Fruit fly (Drosophila melanogaster) whole organism, embryonic: ENCODE data around the gene CG14721.

Source experiments
- ATbp ChIP-seq: fragments of 200-800 bp; sonication (Bioruptor generic); optimal IDR thresholded peaks from 2 replicates; lab custom pipeline; 2017; ENCODE audit warnings: missing biosample characterization, mild to moderate bottlenecking, missing genetic modification characterization, missing genetic modification reagents
- BtbVII ChIP-seq: fragments of 200-800 bp; sonication (Bioruptor generic); optimal IDR thresholded peaks from 3 replicates; lab custom pipeline; 2017; ENCODE audit warnings: missing biosample characterization, mild to moderate bottlenecking, missing genetic modification characterization
- CG11398 ChIP-seq: fragments of 200-800 bp; sonication (Bioruptor generic); optimal IDR thresholded peaks from 2 replicates; lab custom pipeline; 2016; ENCODE audit warnings: missing biosample characterization, missing genetic modification characterization
- CG15514 ChIP-seq: fragments of 200-800 bp; sonication (Bioruptor generic); optimal IDR thresholded peaks from 3 replicates; lab custom pipeline; 2017; ENCODE audit warnings: missing biosample characterization, missing genetic modification characterization, mild to moderate bottlenecking, moderate library complexity, missing genetic modification reagents
- CG15601 ChIP-seq: fragments of 200-800 bp; sonication (Bioruptor generic); optimal IDR thresholded peaks from 3 replicates; lab custom pipeline; 2019; ENCODE audit warnings: missing biosample characterization, mild to moderate bottlenecking, missing genetic modification characterization, moderate library complexity
- CG17802 ChIP-seq: fragments of 200-800 bp; sonication (Bioruptor generic); optimal IDR thresholded peaks from 2 replicates; lab custom pipeline; 2018; ENCODE audit warnings: missing biosample characterization, mild to moderate bottlenecking, missing genetic modification characterization, moderate library complexity
- CG18599 ChIP-seq: fragments of 200-800 bp; sonication (Bioruptor generic); optimal IDR thresholded peaks from 3 replicates; lab custom pipeline; 2017; ENCODE audit warnings: missing biosample characterization, missing genetic modification characterization, mild to moderate bottlenecking, moderate library complexity, missing genetic modification reagents
- CG2202 ChIP-seq: fragments of 200-800 bp; sonication (Bioruptor generic); optimal IDR thresholded peaks from 2 replicates; lab custom pipeline; 2018; ENCODE audit warnings: missing biosample characterization, mild to moderate bottlenecking, missing genetic modification characterization
- CG2889 ChIP-seq: fragments of 200-800 bp; sonication (Bioruptor generic); IDR thresholded peaks from 3 replicates; pipeline ENCODE4 v1.3.6; 2022; ENCODE audit warnings: missing biosample characterization, missing genetic modification characterization
- CG33213 ChIP-seq: fragments of 200-800 bp; sonication (Bioruptor generic); optimal IDR thresholded peaks from 3 replicates; lab custom pipeline; 2016; ENCODE audit warnings: missing biosample characterization, missing genetic modification characterization
- CG34422 ChIP-seq: fragments of 200-800 bp; sonication (Bioruptor generic); IDR thresholded peaks from 3 replicates; pipeline ENCODE4 v1.3.6; 2022; ENCODE audit warnings: missing biosample characterization, missing genetic modification characterization
- CG5245 ChIP-seq: fragments of 200-800 bp; sonication (Bioruptor generic); optimal IDR thresholded peaks from 3 replicates; lab custom pipeline; 2016; ENCODE audit warnings: missing biosample characterization, missing genetic modification characterization
- CG5953 ChIP-seq: fragments of 200-800 bp; sonication (Bioruptor generic); IDR thresholded peaks from 2 replicates; pipeline ENCODE4 v1.3.6; 2022; ENCODE audit warnings: missing biosample characterization, missing genetic modification characterization
- CG6654 ChIP-seq: fragments of 200-800 bp; sonication (Bioruptor generic); optimal IDR thresholded peaks from 2 replicates; lab custom pipeline; 2017; ENCODE audit warnings: missing biosample characterization, mild to moderate bottlenecking, missing genetic modification characterization
- CG7357 ChIP-seq: fragments of 200-800 bp; sonication (Bioruptor generic); IDR thresholded peaks from 3 replicates; pipeline ENCODE4 v1.3.6; 2022; ENCODE audit warnings: missing biosample characterization, missing genetic modification characterization
- CG7372 ChIP-seq: fragments of 200-800 bp; sonication (Bioruptor generic); IDR thresholded peaks from 2 replicates; pipeline ENCODE4 v1.3.6; 2022; ENCODE audit warnings: missing biosample characterization, missing genetic modification characterization
- CG8359 ChIP-seq: fragments of 200-800 bp; sonication (Bioruptor generic); optimal IDR thresholded peaks from 2 replicates; lab custom pipeline; 2017; ENCODE audit warnings: missing biosample characterization, mild to moderate bottlenecking, missing genetic modification characterization, borderline replicate concordance
- CG8765 ChIP-seq: fragments of 200-800 bp; sonication (Bioruptor generic); IDR thresholded peaks from 2 replicates; pipeline ENCODE4 v1.3.6; 2022; ENCODE audit warnings: missing biosample characterization, missing genetic modification characterization
- CG8924 ChIP-seq: fragments of 200-800 bp; optimal IDR thresholded peaks from 3 replicates; lab custom pipeline; 2019; ENCODE audit warnings: missing biosample characterization, mild to moderate bottlenecking, missing genetic modification characterization, moderate library complexity
- CG9932 ChIP-seq: fragments of 200-800 bp; sonication (Bioruptor generic); IDR thresholded peaks from 2 replicates; pipeline ENCODE4 v1.3.6; 2022; ENCODE audit warnings: missing biosample characterization, missing genetic modification characterization
- CHES-1-like ChIP-seq: fragments of 200-800 bp; sonication (Bioruptor generic); optimal IDR thresholded peaks from 2 replicates; lab custom pipeline; 2016; ENCODE audit warnings: missing biosample characterization, missing genetic modification characterization
- Dip2 ChIP-seq: fragments of 200-800 bp; sonication (Bioruptor generic); IDR thresholded peaks from 2 replicates; pipeline ENCODE4 v1.3.6; 2022; ENCODE audit warnings: missing biosample characterization, missing genetic modification characterization
- Dip3 ChIP-seq: fragments of 200-800 bp; sonication (Bioruptor generic); optimal IDR thresholded peaks from 3 replicates; lab custom pipeline; 2016; ENCODE audit warnings: missing biosample characterization, missing genetic modification characterization
- E2f2 ChIP-seq: fragments of 200-800 bp; sonication (Bioruptor generic); IDR thresholded peaks from 2 replicates; pipeline ENCODE4 v1.3.6; 2022; ENCODE audit warnings: missing biosample characterization, missing genetic modification characterization
- Fer3 ChIP-seq: fragments of 200-800 bp; sonication (Bioruptor generic); optimal IDR thresholded peaks from 2 replicates; lab custom pipeline; 2018; ENCODE audit warnings: missing biosample characterization, mild to moderate bottlenecking, missing genetic modification characterization, moderate library complexity
- Gsc ChIP-seq: fragments of 200-800 bp; sonication (Bioruptor generic); IDR thresholded peaks from 2 replicates; pipeline ENCODE4 v1.3.6; 2022; ENCODE audit warnings: missing biosample characterization, missing genetic modification characterization
- HLH54F ChIP-seq: fragments of 200-800 bp; sonication (Bioruptor generic); optimal IDR thresholded peaks from 3 replicates; lab custom pipeline; 2016; ENCODE audit warnings: missing biosample characterization, missing genetic modification characterization
- HmgD ChIP-seq: fragments of 200-800 bp; sonication (Bioruptor generic); optimal IDR thresholded peaks from 3 replicates; lab custom pipeline; 2016; ENCODE audit warnings: missing biosample characterization, missing genetic modification characterization
- HmgZ ChIP-seq: fragments of 200-800 bp; sonication (Bioruptor generic); optimal IDR thresholded peaks from 2 replicates; lab custom pipeline; 2018; ENCODE audit warnings: missing biosample characterization, mild to moderate bottlenecking, missing genetic modification characterization
- Hr39 ChIP-seq: fragments of >200 bp; optimal IDR thresholded peaks from 2 replicates; lab custom pipeline; 2017
- Oli ChIP-seq: fragments of 200-800 bp; sonication (Bioruptor generic); optimal IDR thresholded peaks from 2 replicates; lab custom pipeline; 2018; ENCODE audit warnings: missing biosample characterization, mild to moderate bottlenecking, missing genetic modification characterization, moderate library complexity
- Optix ChIP-seq: fragments of 200-800 bp; sonication (Bioruptor generic); IDR thresholded peaks from 3 replicates; pipeline ENCODE4 v1.3.6; 2022; ENCODE audit warnings: missing biosample characterization, missing genetic modification characterization
- Sox100B ChIP-seq: fragments of 200-800 bp; sonication (Bioruptor generic); optimal IDR thresholded peaks from 3 replicates; lab custom pipeline; 2018; ENCODE audit warnings: missing biosample characterization, mild to moderate bottlenecking, missing genetic modification characterization
- Ssrp ChIP-seq: fragments of 200-800 bp; sonication (Bioruptor generic); optimal IDR thresholded peaks from 2 replicates; lab custom pipeline; 2018; ENCODE audit warnings: missing biosample characterization, mild to moderate bottlenecking, missing genetic modification characterization, moderate library complexity
- ash1 ChIP-seq: fragments of 200-800 bp; sonication (Bioruptor generic); optimal IDR thresholded peaks from 2 replicates; lab custom pipeline; 2018; ENCODE audit warnings: missing biosample characterization, mild to moderate bottlenecking, missing genetic modification characterization
- bigmax ChIP-seq: fragments of 200-800 bp; sonication (Bioruptor generic); optimal IDR thresholded peaks from 2 replicates; lab custom pipeline; 2018; ENCODE audit warnings: missing biosample characterization, mild to moderate bottlenecking, missing genetic modification characterization
- dysf ChIP-seq: fragments of 200-800 bp; sonication (Bioruptor generic); IDR thresholded peaks from 3 replicates; pipeline ENCODE4 v1.3.6; 2022; ENCODE audit warnings: missing biosample characterization, missing genetic modification characterization
- fd96Cb ChIP-seq: fragments of 200-800 bp; sonication (Bioruptor generic); optimal IDR thresholded peaks from 2 replicates; lab custom pipeline; 2018; ENCODE audit warnings: missing biosample characterization, mild to moderate bottlenecking, missing genetic modification characterization, moderate library complexity
- grau ChIP-seq: fragments of 200-800 bp; optimal IDR thresholded peaks from 3 replicates; lab custom pipeline; 2019; ENCODE audit warnings: missing biosample characterization, mild to moderate bottlenecking, missing genetic modification characterization, moderate library complexity
- hb ChIP-seq: fragments of 200-800 bp; sonication (Bioruptor generic); IDR thresholded peaks from 3 replicates; pipeline ENCODE4 v1.3.6; 2022; ENCODE audit warnings: missing biosample characterization, missing genetic modification characterization; ENCODE audit not compliant: partially characterized antibody
- insv ChIP-seq, 2 experiments: fragments of 200-800 bp; sonication (Bioruptor generic); optimal IDR thresholded peaks; 3 replicates each; lab custom pipeline; 2016 to 2018; ENCODE audit warnings: missing biosample characterization in 2 of 2, missing genetic modification characterization in 2 of 2
- kah ChIP-seq: fragments of 200-800 bp; sonication (Bioruptor generic); optimal IDR thresholded peaks from 2 replicates; lab custom pipeline; 2018; ENCODE audit warnings: missing biosample characterization, mild to moderate bottlenecking, missing genetic modification characterization
- lmd ChIP-seq: fragments of 200-800 bp; sonication (Bioruptor generic); IDR thresholded peaks from 2 replicates; pipeline ENCODE4 v1.3.6; 2022; ENCODE audit warnings: missing biosample characterization, missing genetic modification characterization
- nmo ChIP-seq: fragments of 200-800 bp; sonication (Bioruptor generic); optimal IDR thresholded peaks from 2 replicates; lab custom pipeline; 2018; ENCODE audit warnings: missing biosample characterization, mild to moderate bottlenecking, missing genetic modification characterization, moderate library complexity
- phol ChIP-seq: fragments of 200-800 bp; sonication (Bioruptor generic); optimal IDR thresholded peaks from 3 replicates; lab custom pipeline; 2018; ENCODE audit warnings: missing biosample characterization, mild to moderate bottlenecking, missing genetic modification characterization, moderate library complexity
- tll ChIP-seq, 2 experiments: fragments of 200-800 bp in 1 of 2; fragments of >200 bp in 1 of 2; sonication (Bioruptor generic) in 1 of 2; optimal IDR thresholded peaks; 2 replicates each; lab custom pipeline; 2017 to 2019; ENCODE audit warnings: missing biosample characterization in 2 of 2, missing genetic modification characterization in 2 of 2, mild to moderate bottlenecking in 1 of 2, moderate library complexity in 1 of 2

The CG14721 gene

dm6 chr3R:11777058-11777457 is 41.8 kb downstream of the CG14721 start (continued):
- TF ChIP-seq CG11398 (GFP tag; lab: Kevin White, UChicago) (no peak), CG18599 (GFP tag; lab: Kevin White, UChicago) (no peak), Oli (tag; lab: Kevin White, UChicago) (no peak), CG5245 (GFP tag; lab: Kevin White, UChicago) (no peak), CG8924 (tag; lab: Kevin White, UChicago) (no peak), Fer3 (tag; lab: Kevin White, UChicago) (no peak), hb (GFP tag; lab: Robert Waterston, UW) (no peak)

dm6 chr3R:11778012-11778865 is 43.0 kb downstream of the CG14721 start:
- TF ChIP-seq CG2202 (no peak), HLH54F (GFP tag; lab: Kevin White, UChicago) (peak; percentile 28), CG18599 (GFP tag; lab: Kevin White, UChicago) (peak; percentile 44), Hr39 (lab: Kevin White, UChicago) (no peak), E2f2 (GFP tag; lab: Robert Waterston, UW) (peak; percentile 7; the same call in 1 of the 2 replicates), CG5953 (GFP tag; lab: Robert Waterston, UW) (peak; percentile 51; the same call in 1 of the 2 replicates), ATbp (GFP tag; lab: Kevin White, UChicago) (peak; percentile 21), tll (GFP tag; optimal IDR thresholded peaks at IDR 0.05; lab: Kevin White, UChicago) (peak in 1 of 2 experiments; percentile 69), CG2889 (GFP tag; lab: Robert Waterston, UW) (no peak), fd96Cb (tag; lab: Kevin White, UChicago) (peak; percentile 40), kah (GFP tag; lab: Kevin White, UChicago) (peak; percentile 71), nmo (GFP tag; lab: Kevin White, UChicago) (peak; percentile 84), CHES-1-like (GFP tag; lab: Kevin White, UChicago) (peak; percentile 45), HmgD (GFP tag; lab: Kevin White, UChicago) (peak; percentile 81), CG7372 (GFP tag; lab: Robert Waterston, UW) (no peak), Ssrp (tag; lab: Kevin White, UChicago) (peak; percentile 72), Dip3 (no peak), CG15514 (GFP tag; lab: Kevin White, UChicago) (peak; percentile 86), CG34422 (peak; percentile 84; the same call in 2 of the 3 replicates), HmgZ (tag; lab: Kevin White, UChicago) (peak; percentile 9), CG8765 (no peak), grau (peak; percentile 70), Optix (GFP tag; lab: Robert Waterston, UW) (no peak), CG5245 (GFP tag; lab: Kevin White, UChicago) (no peak), phol (tag; lab: Kevin White, UChicago) (peak; percentile 65), bigmax (GFP tag; lab: Kevin White, UChicago) (peak; percentile 28), CG8359 (GFP tag; lab: Kevin White, UChicago) (peak; percentile 33), insv (GFP tag; optimal IDR thresholded peaks at IDR 0.05; lab: Kevin White, UChicago) (peak in 1 of 2 experiments; percentile 34), CG9932 (GFP tag; lab: Robert Waterston, UW) (peak; percentile 60; the same call in 1 of the 2 replicates), CG17802 (tag; lab: Kevin White, UChicago) (peak; percentile 0), lmd (GFP tag; lab: Robert Waterston, UW) (peak; percentile 70), CG6654 (peak; percentile 37), CG33213 (peak; percentile 58), dysf (GFP tag; lab: Robert Waterston, UW) (peak; percentile 47; the same call in 2 of the 3 replicates), Gsc (GFP tag; lab: Robert Waterston, UW) (peak; percentile 33; the same call in 1 of the 2 replicates), BtbVII (peak; percentile 61), CG15601 (peak; percentile 80), Sox100B (GFP tag; lab: Kevin White, UChicago) (peak; percentile 90), CG7357 (peak; percentile 52; the same call in 1 of the 3 replicates), Dip2 (GFP tag; lab: Robert Waterston, UW) (no peak), ash1 (no peak)
